Worm (Caenorhabditis elegans) whole organism, L4/young adult: Measurements from ENCODE around the gene lgc-50.

Experiments used
- W03F9.2 ChIP-seq: fragments of 150-350 bp; optimal IDR thresholded peaks from 2 replicates; lab custom pipeline; 2014; ENCODE audit warnings: missing biosample characterization, missing genetic modification characterization
- dao-5 ChIP-seq: sonication (generic microtip); optimal IDR thresholded peaks from 2 replicates; lab custom pipeline; 2016; ENCODE audit warnings: missing genotype, missing genetic modification characterization, moderate library complexity, missing compliant biosample characterization

DNA sequence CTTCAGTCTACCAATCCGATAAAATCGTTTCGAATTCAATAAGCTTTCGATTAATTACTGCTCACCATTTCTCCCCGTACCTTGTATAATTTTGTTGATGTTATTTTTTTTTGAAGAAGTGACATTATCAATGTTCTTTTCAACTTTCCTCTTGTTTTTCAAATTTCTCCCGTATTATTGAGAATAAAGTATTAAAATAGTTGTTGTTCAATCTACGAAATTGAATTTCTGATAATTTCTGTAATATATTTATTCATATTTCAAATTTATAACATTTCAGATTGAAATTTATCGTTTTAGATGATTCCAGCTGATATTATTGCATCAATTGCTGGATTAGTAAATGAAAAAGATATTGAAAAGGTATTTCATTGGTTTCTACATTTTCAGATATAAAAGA is 9.3 kb downstream of the lgc-50 start, which contains the start of gene trd-1:
- TF ChIP-seq dao-5 (tag; lab: Kevin White, UChicago) = no peak
- no peak for TF ChIP-seq W03F9.2
